Worm (Caenorhabditis elegans) whole organism, young adult: ENCODE results near the gene pes-9.

Experiments
- C17E4.6 ChIP-seq: fragments of 200-800 bp; sonication (Bioruptor generic); IDR thresholded peaks from 2 replicates; pipeline ENCODE4 v1.3.6; 2022; ENCODE audit warnings: missing genetic modification reagents, missing genetic modification characterization, missing compliant biosample characterization
- F33H1.4 ChIP-seq: fragments of 200-800 bp; sonication (Bioruptor generic); IDR thresholded peaks from 2 replicates; pipeline ENCODE4 v1.3.6; 2022; ENCODE audit warnings: missing genetic modification reagents, missing genetic modification characterization, missing compliant biosample characterization
- F37B4.10 ChIP-seq: fragments of 200-800 bp; sonication (Bioruptor generic); IDR thresholded peaks from 2 replicates; pipeline ENCODE4 v1.3.6; 2022; ENCODE audit warnings: missing genetic modification characterization, missing compliant biosample characterization
- F39B2.1 ChIP-seq: fragments of 200-800 bp; sonication (Bioruptor generic); IDR thresholded peaks from 2 replicates; pipeline ENCODE4 v1.3.6; 2022; ENCODE audit warnings: missing genetic modification reagents, missing genetic modification characterization, missing compliant biosample characterization
- F49E8.2 ChIP-seq: sonication (generic microtip); optimal IDR thresholded peaks from 3 replicates; lab custom pipeline; 2017; ENCODE audit warnings: missing genetic modification characterization, mild to moderate bottlenecking, missing compliant biosample characterization, antibody characterized with exemption, moderate library complexity; ENCODE audit not compliant: insufficient read depth
- F52B5.7 ChIP-seq: sonication (generic microtip); optimal IDR thresholded peaks from 2 replicates; lab custom pipeline; 2016; ENCODE audit warnings: mild to moderate bottlenecking, missing genetic modification characterization, missing compliant biosample characterization
- F57C9.4 ChIP-seq: sonication (generic microtip); optimal IDR thresholded peaks from 2 replicates; lab custom pipeline; 2017; ENCODE audit warnings: mild to moderate bottlenecking, missing genetic modification characterization, missing compliant biosample characterization
- T26A5.8 ChIP-seq: sonication (generic microtip); optimal IDR thresholded peaks from 2 replicates; lab custom pipeline; 2016; ENCODE audit warnings: missing genetic modification characterization, missing compliant biosample characterization
- Y53F4B.3 ChIP-seq: fragments of 200-800 bp; sonication (Bioruptor generic); IDR thresholded peaks from 2 replicates; pipeline ENCODE4 v1.3.6; 2022; ENCODE audit warnings: missing genetic modification reagents, missing genetic modification characterization, missing compliant biosample characterization
- Y79H2A.3 ChIP-seq: fragments of 200-800 bp; sonication (Bioruptor generic); conservative IDR thresholded peaks from 2 replicates; pipeline ENCODE4 v1.3.6; 2022; ENCODE audit warnings: missing genetic modification reagents, missing genetic modification characterization, missing compliant biosample characterization
- ZK185.1 ChIP-seq: sonication (generic microtip); optimal IDR thresholded peaks from 2 replicates; lab custom pipeline; 2016; ENCODE audit warnings: mild to moderate bottlenecking, missing genetic modification characterization, missing compliant biosample characterization; ENCODE audit not compliant: poor library complexity, severe bottlenecking
- athp-1 ChIP-seq: sonication (generic microtip); optimal IDR thresholded peaks from 2 replicates; lab custom pipeline; 2017; ENCODE audit warnings: mild to moderate bottlenecking, missing genetic modification characterization, missing compliant biosample characterization
- attf-3 ChIP-seq: fragments of 200-800 bp; sonication (Bioruptor generic); conservative IDR thresholded peaks from 2 replicates; pipeline ENCODE4 v1.3.6; 2022; ENCODE audit warnings: missing genetic modification reagents, missing genetic modification characterization, missing compliant biosample characterization
- attf-6 ChIP-seq: fragments of 200-800 bp; sonication (Bioruptor generic); IDR thresholded peaks from 2 replicates; pipeline ENCODE4 v1.3.6; 2022; ENCODE audit warnings: missing genetic modification reagents, missing genetic modification characterization, missing compliant biosample characterization
- cebp-2 ChIP-seq: fragments of 200-800 bp; sonication (Bioruptor generic); IDR thresholded peaks from 2 replicates; pipeline ENCODE4 v1.3.6; 2022; ENCODE audit warnings: missing genetic modification characterization, missing compliant biosample characterization
- ceh-100 ChIP-seq: fragments of 200-800 bp; sonication (Bioruptor generic); IDR thresholded peaks from 2 replicates; pipeline ENCODE4 v1.3.6; 2022; ENCODE audit warnings: missing genetic modification reagents, missing genetic modification characterization, missing compliant biosample characterization
- ceh-40 ChIP-seq: fragments of 200-800 bp; sonication (Bioruptor generic); IDR thresholded peaks from 2 replicates; pipeline ENCODE4 v1.3.6; 2022; ENCODE audit warnings: missing genetic modification characterization, missing compliant biosample characterization
- dox-1 ChIP-seq: fragments of 200-800 bp; sonication (Bioruptor generic); IDR thresholded peaks from 2 replicates; pipeline ENCODE4 v1.3.6; 2022; ENCODE audit warnings: missing genetic modification reagents, missing genetic modification characterization, missing compliant biosample characterization
- dpl-1 ChIP-seq: fragments of 150-350 bp; optimal IDR thresholded peaks from 2 replicates; lab custom pipeline; 2014; ENCODE audit warnings: missing biosample characterization, missing genetic modification reagents, missing genetic modification characterization
- efl-1 ChIP-seq: fragments of 150-350 bp; optimal IDR thresholded peaks from 2 replicates; lab custom pipeline; 2014; ENCODE audit warnings: missing biosample characterization, missing genetic modification reagents, missing genetic modification characterization
- egl-44 ChIP-seq: fragments of 200-800 bp; sonication (Bioruptor generic); IDR thresholded peaks from 2 replicates; pipeline ENCODE4 v1.3.6; 2022; ENCODE audit warnings: missing genetic modification reagents, missing genetic modification characterization, missing compliant biosample characterization
- egrh-3 ChIP-seq: fragments of 200-800 bp; sonication (Bioruptor generic); IDR thresholded peaks from 2 replicates; pipeline ENCODE4 v1.3.6; 2022; ENCODE audit warnings: missing genetic modification reagents, missing genetic modification characterization, missing compliant biosample characterization
- ekl-4 ChIP-seq: fragments of 200-800 bp; sonication (Bioruptor generic); IDR thresholded peaks from 2 replicates; pipeline ENCODE4 v1.3.6; 2022; ENCODE audit warnings: missing genetic modification reagents, missing genetic modification characterization, missing compliant biosample characterization
- hmg-1.2 ChIP-seq: fragments of 200-800 bp; sonication (Bioruptor generic); IDR thresholded peaks from 2 replicates; pipeline ENCODE4 v1.3.6; 2022; ENCODE audit warnings: missing genetic modification reagents, missing genetic modification characterization, missing compliant biosample characterization
- hsf-1 ChIP-seq: fragments of 200-800 bp; sonication (Bioruptor generic); IDR thresholded peaks from 2 replicates; pipeline ENCODE4 v1.3.6; 2022; ENCODE audit warnings: missing genetic modification reagents, missing genetic modification characterization, missing compliant biosample characterization
- lin-40 ChIP-seq: sonication (generic microtip); optimal IDR thresholded peaks from 2 replicates; lab custom pipeline; 2016; ENCODE audit warnings: missing genetic modification characterization, mild to moderate bottlenecking, missing compliant biosample characterization, missing genotype, missing genetic modification reagents
- lin-54 ChIP-seq: fragments of 200-800 bp; sonication (Bioruptor generic); optimal IDR thresholded peaks from 2 replicates; lab custom pipeline; 2018; ENCODE audit warnings: mild to moderate bottlenecking, missing genetic modification characterization, missing compliant biosample characterization
- madf-8 ChIP-seq: fragments of 200-800 bp; sonication (Bioruptor generic); conservative IDR thresholded peaks from 2 replicates; pipeline ENCODE4 v1.3.6; 2022; ENCODE audit warnings: missing genetic modification reagents, missing genetic modification characterization, missing compliant biosample characterization
- mes-4 ChIP-seq: sonication (generic microtip); optimal IDR thresholded peaks from 2 replicates; lab custom pipeline; 2016; ENCODE audit warnings: missing genotype, missing genetic modification characterization, missing compliant biosample characterization
- mxl-1 ChIP-seq: sonication (generic microtip); optimal IDR thresholded peaks from 2 replicates; lab custom pipeline; 2016; ENCODE audit warnings: missing genetic modification characterization, missing compliant biosample characterization
- nfyb-1 ChIP-seq: fragments of 200-800 bp; sonication (Bioruptor generic); IDR thresholded peaks from 2 replicates; pipeline ENCODE4 v1.3.6; 2022; ENCODE audit warnings: missing genetic modification reagents, missing genetic modification characterization, missing compliant biosample characterization
- nhr-80 ChIP-seq: sonication (generic microtip); optimal IDR thresholded peaks from 2 replicates; lab custom pipeline; 2016; ENCODE audit warnings: missing genetic modification characterization, missing compliant biosample characterization
- rpc-1 ChIP-seq, 2 experiments: fragments of 150-350 bp in 1 of 2; sonication (generic microtip) in 1 of 2; optimal IDR thresholded peaks; 2 replicates each; lab custom pipeline; 2014 to 2018; ENCODE audit warnings: missing biosample characterization in 1 of 2, missing genetic modification characterization in 1 of 2, missing genetic modification reagents in 1 of 2, missing genotype in 1 of 2
- sdz-38 ChIP-seq: sonication (generic microtip); optimal IDR thresholded peaks from 2 replicates; lab custom pipeline; 2016; ENCODE audit warnings: missing genotype, missing genetic modification characterization, missing compliant biosample characterization
- sea-2 ChIP-seq: fragments of 200-800 bp; sonication (Bioruptor generic); IDR thresholded peaks from 2 replicates; pipeline ENCODE4 v1.3.6; 2022; ENCODE audit warnings: missing genetic modification characterization, missing compliant biosample characterization
- somi-1 ChIP-seq: fragments of 200-800 bp; sonication (Bioruptor generic); optimal IDR thresholded peaks from 2 replicates; lab custom pipeline; 2018; ENCODE audit warnings: mild to moderate bottlenecking, missing genetic modification characterization, missing compliant biosample characterization
- unc-130 ChIP-seq: sonication (generic microtip); optimal IDR thresholded peaks from 2 replicates; lab custom pipeline; 2016; ENCODE audit warnings: missing genetic modification reagents, missing genetic modification characterization, missing compliant biosample characterization
- xnd-1 ChIP-seq: sonication (generic microtip); optimal IDR thresholded peaks from 2 replicates; lab custom pipeline; 2016; ENCODE audit warnings: missing genotype, missing genetic modification reagents, missing genetic modification characterization, missing compliant biosample characterization
- zim-3 ChIP-seq: sonication (generic microtip); optimal IDR thresholded peaks from 2 replicates; lab custom pipeline; 2017; ENCODE audit warnings: mild to moderate bottlenecking, missing genetic modification characterization, moderate library complexity, missing compliant biosample characterization
- ztf-26 ChIP-seq: sonication (generic microtip); optimal IDR thresholded peaks from 2 replicates; lab custom pipeline; 2017; ENCODE audit warnings: missing genetic modification characterization, missing compliant biosample characterization
- ztf-3 ChIP-seq: fragments of 200-800 bp; sonication (Bioruptor generic); optimal IDR thresholded peaks from 2 replicates; lab custom pipeline; 2018; ENCODE audit warnings: mild to moderate bottlenecking, missing genetic modification characterization, missing compliant biosample characterization
- ztf-6 ChIP-seq: fragments of 200-800 bp; sonication (Bioruptor generic); IDR thresholded peaks from 2 replicates; pipeline ENCODE4 v1.3.6; 2022; ENCODE audit warnings: missing genetic modification reagents, missing genetic modification characterization, missing compliant biosample characterization

The pes-9 gene

DNA sequence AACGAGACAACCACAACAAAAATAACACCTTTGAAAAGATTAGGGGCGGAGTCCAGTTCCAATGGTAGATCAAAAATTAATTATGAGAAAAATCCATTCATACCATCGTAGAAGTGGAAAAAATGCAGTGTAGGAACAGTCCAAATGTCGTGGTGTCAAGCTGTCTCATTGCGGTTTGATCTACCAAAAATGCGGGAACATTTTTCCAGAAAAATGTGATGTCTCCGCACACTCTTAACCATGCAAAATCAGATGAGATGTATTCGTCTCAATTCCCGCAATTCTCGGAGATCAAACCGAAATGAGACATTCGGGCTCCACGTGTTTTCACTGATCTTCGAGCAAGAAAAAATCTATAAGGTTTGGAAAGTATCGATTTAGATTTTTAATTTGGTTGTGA is 2.7 kb downstream of the pes-9 start (continued):
- TF ChIP-seq Y79H2A.3 (GFP tag; lab: Robert Waterston, UW) (no peak), sdz-38 (no peak), hmg-1.2 (GFP tag; lab: Robert Waterston, UW) (0 out of 2 replicates have a peak, but pooled peaks have one; percentile 8), nfyb-1 (GFP tag; lab: Robert Waterston, UW) (no peak), F39B2.1 (no peak), ceh-40 (no peak), xnd-1 (tag; lab: Kevin White, UChicago) (peak; percentile 47), ztf-3 (no peak), F49E8.2 (no peak), ztf-6 (GFP tag; lab: Robert Waterston, UW) (no peak), efl-1 (peak; percentile 38), rpc-1 (optimal IDR thresholded peaks at IDR 0.05; lab: Kevin White, UChicago) (no peak), rpc-1 (tag; optimal IDR thresholded peaks at IDR 0.05; lab: Kevin White, UChicago) (no peak), dox-1 (GFP tag; lab: Robert Waterston, UW) (no peak), lin-40 (tag; lab: Kevin White, UChicago) (no peak), Y53F4B.3 (GFP tag; lab: Robert Waterston, UW) (no peak), athp-1 (no peak), dpl-1 (no peak), T26A5.8 (tag; lab: Kevin White, UChicago) (no peak), madf-8 (peak; percentile 51), attf-3 (no peak), nhr-80 (tag; lab: Kevin White, UChicago) (no peak), mes-4 (tag; lab: Kevin White, UChicago) (no peak), lin-54 (GFP tag; lab: Kevin White, UChicago) (no peak), egl-44 (GFP tag; lab: Robert Waterston, UW) (no peak), F57C9.4 (tag; lab: Kevin White, UChicago) (no peak), attf-6 (GFP tag; lab: Robert Waterston, UW) (no peak), ekl-4 (GFP tag; lab: Robert Waterston, UW) (no peak)
- TF ChIP-seq, all 124 proteins: peak for 6

DNA sequence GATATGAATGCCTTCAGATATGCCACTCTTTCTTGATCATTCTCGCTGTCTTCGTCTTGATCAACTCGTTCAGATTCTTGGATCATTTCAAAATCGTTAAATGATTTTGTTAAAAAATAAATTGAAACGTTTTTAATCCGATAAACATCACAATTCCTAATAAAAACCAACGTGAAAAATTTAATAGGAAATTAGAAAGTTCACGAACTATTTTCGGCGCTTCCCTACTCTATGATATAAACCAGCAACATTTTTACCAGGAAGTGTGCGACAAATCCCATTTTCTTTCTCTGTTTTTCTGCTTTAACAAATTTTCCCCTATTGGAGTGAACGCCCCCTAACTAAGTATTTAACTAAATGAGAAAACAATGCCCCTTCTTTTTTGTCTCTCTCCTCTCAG is 11.5 kb downstream of the pes-9 start, which contains the start of gene Y40H4A.2:
Y40H4A.2 (minus strand) TSS at position 101 of the 400 bp plus-strand sequence.
- TF ChIP-seq cebp-2 (no peak), ztf-26 (tag; lab: Kevin White, UChicago) (no peak), F33H1.4 (no peak), madf-8 (no peak), C17E4.6 (no peak), somi-1 (no peak), hsf-1 (GFP tag; lab: Robert Waterston, UW) (no peak), egl-44 (GFP tag; lab: Robert Waterston, UW) (no peak), unc-130 (GFP tag; lab: Kevin White, UChicago) (no peak), sea-2 (GFP tag; lab: Robert Waterston, UW) (no peak), ceh-40 (no peak), F52B5.7 (no peak), xnd-1 (tag; lab: Kevin White, UChicago) (no peak), ceh-100 (GFP tag; lab: Robert Waterston, UW) (no peak), ZK185.1 (tag; lab: Kevin White, UChicago) (no peak), egrh-3 (GFP tag; lab: Robert Waterston, UW) (no peak), mxl-1 (tag; lab: Kevin White, UChicago) (no peak), F37B4.10 (no peak), zim-3 (tag; lab: Kevin White, UChicago) (no peak)
